Worm (Caenorhabditis elegans): ENCODE results near the gene Y39G8B.2.
"Not testable (repeated sequence)": the region's sequence is repeated elsewhere in the genome, so short reads cannot be mapped to it uniquely, and the experiment has no call there.

Gene Y39G8B.2

ce11 chrII:13976161-13976560, at the start of gene Y39G8B.2 (continued):
- peak; percentile 90 for TF ChIP-seq mes-2 (tag; optimal IDR thresholded peaks at IDR 0.05; ENCODE audit: poor library complexity, severe bottlenecking)
- 0 out of 2 replicates have a peak, but pooled peaks have one; percentile 40 for TF ChIP-seq D1046.2 (GFP tag; IDR thresholded peaks at IDR 0.05)

- TF ChIP-seq nhr-28 (tag; optimal IDR thresholded peaks at IDR 0.05); lir-3 (tag; optimal IDR thresholded peaks at IDR 0.05); Y48G9A.11 (GFP tag; IDR thresholded peaks at IDR 0.05): not testable (repeated sequence)
Observed at ce11 chrII:14021230-14021629, 45.2 kb upstream of the Y39G8B.2 start, which contains the start of gene F01D5.10. Gene F01D5.10, minus strand, starts transcription at chrII:14021330.

- peak; percentile 2 for TF ChIP-seq spr-3 (GFP tag; optimal IDR thresholded peaks at IDR 0.05)
- TF ChIP-seq nhr-41 (GFP tag; IDR thresholded peaks at IDR 0.05), result peak; percentile 33; the same call in 1 of the 2 replicates
- TF ChIP-seq Y75B8A.6 (GFP tag; IDR thresholded peaks at IDR 0.05), result 0 out of 2 replicates have a peak, but pooled peaks have one; percentile 18
- peak; percentile 56; the same call in 1 of the 2 replicates for TF ChIP-seq vab-7 (GFP tag; IDR thresholded peaks at IDR 0.05)
- peak; percentile 63; the same call in 1 of the 2 replicates for TF ChIP-seq php-3 (GFP tag; IDR thresholded peaks at IDR 0.05)
- 0 out of 2 replicates have a peak, but pooled peaks have one; percentile 40 for TF ChIP-seq saeg-2 (GFP tag; IDR thresholded peaks at IDR 0.05)
- TF ChIP-seq lin-29 (GFP tag; IDR thresholded peaks at IDR 0.05), result peak; percentile 38; the same call in 1 of the 2 replicates
- peak; percentile 85; the same call in 1 of the 2 replicates for TF ChIP-seq pha-4 (GFP tag; IDR thresholded peaks at IDR 0.05)
- TF ChIP-seq pha-4 (tag; optimal IDR thresholded peaks at IDR 0.05), result not testable (repeated sequence)
- peak; percentile 56; the same call in 1 of the 2 replicates for TF ChIP-seq T26A8.4 (GFP tag; IDR thresholded peaks at IDR 0.05)
- peak; percentile 45; the same call in 1 of the 2 replicates for TF ChIP-seq ctbp-1 (GFP tag; IDR thresholded peaks at IDR 0.05)
- TF ChIP-seq egl-43 (GFP tag; IDR thresholded peaks at IDR 0.05), result peak; percentile 82
- TF ChIP-seq mxl-2 (GFP tag; conservative IDR thresholded peaks at IDR 0.05), result 0 out of 2 replicates have a peak, but pooled peaks have one; percentile 40
- TF ChIP-seq madf-5 (GFP tag; IDR thresholded peaks at IDR 0.05), result 0 out of 4 replicates have a peak, but pooled peaks of 1 of the 2 experiments have one; percentile 16
- peak; percentile 100 for TF ChIP-seq set-16 (GFP tag; IDR thresholded peaks at IDR 0.05)
- TF ChIP-seq F26F4.8 (GFP tag; conservative IDR thresholded peaks at IDR 0.05), result peak; percentile 40; the same call in 1 of the 2 replicates
- TF ChIP-seq snpc-1.2 (GFP tag; IDR thresholded peaks at IDR 0.05), result 0 out of 2 replicates have a peak, but pooled peaks have one; percentile 57
- peak; percentile 69 for TF ChIP-seq nhr-42 (GFP tag; IDR thresholded peaks at IDR 0.05)
- 0 out of 2 replicates have a peak, but pooled peaks have one; percentile 20 for TF ChIP-seq zip-11 (GFP tag; IDR thresholded peaks at IDR 0.05)
- TF ChIP-seq D1046.2 (GFP tag; IDR thresholded peaks at IDR 0.05), result peak; percentile 81; the same call in 1 of the 2 replicates
- TF ChIP-seq daf-8 (GFP tag; IDR thresholded peaks at IDR 0.05), result 0 out of 2 replicates have a peak, but pooled peaks have one; percentile 43
- peak; percentile 76; the same call in 1 of the 2 replicates for TF ChIP-seq dmd-8 (GFP tag; IDR thresholded peaks at IDR 0.05)
- TF ChIP-seq F44E2.7 (GFP tag; IDR thresholded peaks at IDR 0.05), result 0 out of 2 replicates have a peak, but pooled peaks have one; percentile 60
- peak; percentile 40; the same call in 1 of the 2 replicates for TF ChIP-seq Y48G9A.11 (GFP tag; IDR thresholded peaks at IDR 0.05)
- peak; percentile 44; the same call in 1 of the 2 replicates for TF ChIP-seq Y105C5A.15 (GFP tag; IDR thresholded peaks at IDR 0.05)
- peak; percentile 36; the same call in 1 of the 2 replicates for TF ChIP-seq lim-7 (GFP tag; IDR thresholded peaks at IDR 0.05)
Observed at ce11 chrII:14019625-14020024, 43.6 kb upstream of the Y39G8B.2 start.

- TF ChIP-seq ceh-28 (tag; optimal IDR thresholded peaks at IDR 0.05), result peak; percentile 88
- TF ChIP-seq fos-1 (tag; optimal IDR thresholded peaks at IDR 0.05), result no peak
Observed at ce11 chrII:14018887-14019286, 42.9 kb upstream of the Y39G8B.2 start.

ce11 chrII:14018192-14018591, 42.2 kb upstream of the Y39G8B.2 start:
- peak; percentile 20 to 51 for TF ChIP-seq hif-1 (tag; optimal IDR thresholded peaks at IDR 0.05)
- TF ChIP-seq lsy-2 (tag; optimal IDR thresholded peaks at IDR 0.05), result peak in 1 of 2 experiments; percentile 80
- peak; percentile 69 for TF ChIP-seq snpc-1.2 (GFP tag; IDR thresholded peaks at IDR 0.05)
- TF ChIP-seq ceh-28 (tag; optimal IDR thresholded peaks at IDR 0.05), result no peak
- no peak for TF ChIP-seq unc-62 (GFP tag; optimal IDR thresholded peaks at IDR 0.05 in 1 of 2)
- no peak for TF ChIP-seq unc-62 (tag; optimal IDR thresholded peaks at IDR 0.05)
- peak; percentile 40 for TF ChIP-seq pqm-1 (tag; optimal IDR thresholded peaks at IDR 0.05)
- peak; percentile 66 for TF ChIP-seq rbr-2 (tag; optimal IDR thresholded peaks at IDR 0.05)
- no peak for TF ChIP-seq lin-29 (GFP tag; IDR thresholded peaks at IDR 0.05)
- TF ChIP-seq daf-8 (GFP tag; IDR thresholded peaks at IDR 0.05), result no peak
- TF ChIP-seq dpl-1 (GFP tag; optimal IDR thresholded peaks at IDR 0.05), result peak; percentile 63
- TF ChIP-seq madf-5 (GFP tag; IDR thresholded peaks at IDR 0.05), result no peak
- TF ChIP-seq ZK546.5 (tag; optimal IDR thresholded peaks at IDR 0.05), result no peak
- TF ChIP-seq mep-1 (tag; optimal IDR thresholded peaks at IDR 0.05), result peak; percentile 82
- peak; percentile 66 for TF ChIP-seq mxl-3 (GFP tag; optimal IDR thresholded peaks at IDR 0.05)
- peak; percentile 84 for TF ChIP-seq lin-38 (GFP tag; IDR thresholded peaks at IDR 0.05)
- TF ChIP-seq egl-43 (GFP tag; IDR thresholded peaks at IDR 0.05), result peak; percentile 81; the same call in 1 of the 2 replicates
- TF ChIP-seq D1046.2 (GFP tag; IDR thresholded peaks at IDR 0.05), result no peak; the same call in 1 of the 2 replicates
